Fruit fly (Drosophila melanogaster): ENCODE data around the gene CG4836.
A peak's percentile ranks its signal among the peaks of the same experiment; 100 is the strongest.

CG4836 gene

dm6 chr3R:19998418-19998817 lies 15.3 kb upstream of the CG4836 start (continued):
- TF ChIP-seq CG10959 (GFP tag; IDR thresholded peaks at IDR 0.05) (peak; percentile 83), aop (GFP tag; IDR thresholded peaks at IDR 0.05) (0 out of 2 replicates have a peak, but pooled peaks have one; percentile 32), toy (GFP tag; IDR thresholded peaks at IDR 0.05) (no peak), CG6854 (GFP tag; optimal IDR thresholded peaks at IDR 0.05) (no peak), her (GFP tag; optimal IDR thresholded peaks at IDR 0.05) (peak; percentile 63), rib (GFP tag; IDR thresholded peaks at IDR 0.05) (no peak), HmgZ (tag; optimal IDR thresholded peaks at IDR 0.05) (peak; percentile 16), hth (optimal IDR thresholded peaks at IDR 0.05) (no peak), Hr39 (optimal IDR thresholded peaks at IDR 0.05) (no peak), dmrt11E (tag; optimal IDR thresholded peaks at IDR 0.05) (peak; percentile 82), run (tag; optimal IDR thresholded peaks at IDR 0.05) (peak; percentile 20), CG5180 (GFP tag; optimal IDR thresholded peaks at IDR 0.05) (peak; percentile 51), CG14441 (GFP tag; IDR thresholded peaks at IDR 0.05) (peak; percentile 47; the same call in 1 of the 2 replicates), E2f1 (GFP tag; IDR thresholded peaks at IDR 0.05) (peak; percentile 64), CG16863 (GFP tag; optimal IDR thresholded peaks at IDR 0.05) (peak; percentile 80), CG12942 (GFP tag; optimal IDR thresholded peaks at IDR 0.05) (peak; percentile 59), cwo (GFP tag; optimal IDR thresholded peaks at IDR 0.05) (no peak), HLHmδ (GFP tag; optimal IDR thresholded peaks at IDR 0.05) (no peak), zfh2 (GFP tag; optimal IDR thresholded peaks at IDR 0.05) (no peak), sc (optimal IDR thresholded peaks at IDR 0.05) (no peak), sc (GFP tag; optimal IDR thresholded peaks at IDR 0.05) (peak; percentile 70), ara (GFP tag; IDR thresholded peaks at IDR 0.05) (peak; percentile 84), CG9215 (GFP tag; IDR thresholded peaks at IDR 0.05) (peak; percentile 39; the same call in 1 of the 2 replicates), HHEX (GFP tag; optimal IDR thresholded peaks at IDR 0.05) (peak; percentile 47), twi (tag; optimal IDR thresholded peaks at IDR 0.05) (peak; percentile 14), C15 (GFP tag; IDR thresholded peaks at IDR 0.05) (0 out of 3 replicates have a peak, but pooled peaks have one; percentile 36), BEAF-32 (GFP tag; optimal IDR thresholded peaks at IDR 0.05) (no peak), CG4404 (GFP tag; IDR thresholded peaks at IDR 0.05) (peak; percentile 74), CG15011 (GFP tag; optimal IDR thresholded peaks at IDR 0.05) (peak; percentile 3), CG34422 (GFP tag; IDR thresholded peaks at IDR 0.05) (no peak; the same call in none of the 3 replicates), Aef1 (GFP tag; IDR thresholded peaks at IDR 0.05) (no peak), caup (GFP tag; optimal IDR thresholded peaks at IDR 0.05; ENCODE audit: severe bottlenecking) (no peak), CG3995 (GFP tag; optimal IDR thresholded peaks at IDR 0.05) (no peak), emc (GFP tag; optimal IDR thresholded peaks at IDR 0.05) (no peak), CG8388 (GFP tag; optimal IDR thresholded peaks at IDR 0.05) (peak; percentile 71), stc (GFP tag; IDR thresholded peaks at IDR 0.05) (peak; percentile 46), Max (GFP tag; optimal IDR thresholded peaks at IDR 0.05) (peak; percentile 33), CG3407 (GFP tag; optimal IDR thresholded peaks at IDR 0.05) (peak; percentile 73), CG12769 (tag; optimal IDR thresholded peaks at IDR 0.05) (peak; percentile 60), Doc3 (GFP tag; IDR thresholded peaks at IDR 0.05; ENCODE audit: partially characterized antibody) (no peak), cato (GFP tag; optimal IDR thresholded peaks at IDR 0.05; ENCODE audit: borderline replicate concordance) (peak; percentile 62), crol (GFP tag; IDR thresholded peaks at IDR 0.05) (peak; percentile 13; the same call in 1 of the 2 replicates), CG5245 (GFP tag; optimal IDR thresholded peaks at IDR 0.05) (peak; percentile 84), tio (GFP tag; optimal IDR thresholded peaks at IDR 0.05) (peak; percentile 50), Camta (GFP tag; optimal IDR thresholded peaks at IDR 0.05) (peak; percentile 60), hbn (GFP tag; IDR thresholded peaks at IDR 0.05; ENCODE audit: partially characterized antibody) (no peak), schlank (tag; optimal IDR thresholded peaks at IDR 0.05) (no peak), phol (tag; optimal IDR thresholded peaks at IDR 0.05) (peak; percentile 80), fru (optimal IDR thresholded peaks at IDR 0.05) (no peak), gcm2 (GFP tag; optimal IDR thresholded peaks at IDR 0.05) (no peak), ftz-f1 (GFP tag; optimal IDR thresholded peaks at IDR 0.05) (no peak), CG3163 (GFP tag; optimal IDR thresholded peaks at IDR 0.05) (peak; percentile 49)
